Fruit fly (Drosophila melanogaster) whole organism, embryonic: Measurements from ENCODE around the gene CG7685.

Experiments
- CG18764 ChIP-seq: fragments of 200-800 bp; sonication (Bioruptor generic); optimal IDR thresholded peaks from 3 replicates; lab custom pipeline; 2016; ENCODE audit warnings: missing biosample characterization, missing genetic modification characterization
- CG5245 ChIP-seq: fragments of 200-800 bp; sonication (Bioruptor generic); optimal IDR thresholded peaks from 3 replicates; lab custom pipeline; 2016; ENCODE audit warnings: missing biosample characterization, missing genetic modification characterization
- H2.0 ChIP-seq: fragments of 200-800 bp; sonication (Bioruptor generic); IDR thresholded peaks from 2 replicates; pipeline ENCODE4 v1.3.6; 2022; ENCODE audit warnings: missing biosample characterization, missing genetic modification characterization
- Hr78 ChIP-seq, 2 experiments: fragments of 200-800 bp in 1 of 2; fragments of >200 bp in 1 of 2; sonication (Bioruptor generic) in 1 of 2; optimal IDR thresholded peaks; 2 replicates each; lab custom pipeline; 2017 to 2019; ENCODE audit warnings: missing biosample characterization in 2 of 2, missing genetic modification characterization in 2 of 2, mild to moderate bottlenecking in 1 of 2, moderate library complexity in 1 of 2

DNA sequence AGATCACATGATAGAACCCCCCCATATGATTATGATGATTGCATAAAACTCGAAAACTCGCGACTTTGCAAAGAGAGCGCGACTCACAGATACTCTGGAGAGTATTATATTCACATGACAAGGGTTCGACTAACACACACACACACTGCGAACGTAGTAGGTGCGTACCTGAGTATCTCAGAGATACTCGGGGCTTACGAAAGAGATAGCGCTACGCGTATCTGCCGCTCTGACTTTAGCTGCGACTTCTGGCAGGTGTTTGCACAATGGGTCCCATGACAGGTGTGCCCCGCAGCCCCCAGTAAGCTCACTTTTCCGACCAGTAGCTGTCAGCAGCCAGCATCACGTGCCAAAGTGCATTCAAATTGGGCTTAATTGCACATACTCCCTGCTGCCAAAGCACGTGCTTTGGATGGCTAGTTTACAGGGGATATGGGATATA lies 6.3 kb upstream of the CG7685 start:
- TF ChIP-seq H2.0 (GFP tag; lab: Robert Waterston, UW) (no peak), CG5245 (GFP tag; lab: Kevin White, UChicago) (no peak), CG18764 (GFP tag; lab: Kevin White, UChicago) (no peak), Hr78 (GFP tag; optimal IDR thresholded peaks at IDR 0.05; lab: Kevin White, UChicago) (no peak)
